Worm (Caenorhabditis elegans): ENCODE data around the gene Y57G11C.52.

Y57G11C.52 gene

DNA sequence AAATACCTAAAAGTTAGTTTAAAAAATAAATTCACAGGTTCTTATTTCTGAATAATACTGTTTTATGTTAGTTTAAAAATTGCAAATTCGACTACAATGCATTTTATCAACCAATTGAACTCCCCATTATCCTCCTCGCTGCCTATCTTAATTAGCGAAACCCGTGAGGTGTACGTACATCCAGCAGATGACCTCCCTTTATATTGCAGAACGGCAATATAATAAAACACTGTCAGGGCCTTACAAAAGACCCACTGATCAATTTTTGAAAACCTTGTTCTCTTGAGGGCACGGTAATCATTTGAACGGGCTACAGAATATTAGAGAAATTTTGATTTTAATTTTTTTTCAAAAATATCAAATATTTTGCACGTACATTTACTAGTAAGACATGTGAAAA, 10.7 kb downstream of the Y57G11C.52 start:
- TF ChIP-seq snpc-1.1 (tag; optimal IDR thresholded peaks at IDR 0.05; ENCODE audit: insufficient read depth) (peak; percentile 77), tlf-1 (GFP tag; optimal IDR thresholded peaks at IDR 0.05) (no peak), tbp1 (GFP tag; optimal IDR thresholded peaks at IDR 0.05) (peak; percentile 16), cebp-2 (GFP tag; IDR thresholded peaks at IDR 0.05) (no peak), T07F8.4 (tag; optimal IDR thresholded peaks at IDR 0.05) (no peak), B0336.3 (GFP tag; IDR thresholded peaks at IDR 0.05) (no peak), mes-4 (tag; optimal IDR thresholded peaks at IDR 0.05) (no peak), rcor-1 (GFP tag; IDR thresholded peaks at IDR 0.05) (no peak), attf-6 (GFP tag; IDR thresholded peaks at IDR 0.05) (peak; percentile 90), dox-1 (GFP tag; IDR thresholded peaks at IDR 0.05) (no peak), bed-1 (GFP tag; IDR thresholded peaks at IDR 0.05) (no peak), nfya-1 (tag; optimal IDR thresholded peaks at IDR 0.05; ENCODE audit: borderline replicate concordance, insufficient read depth) (no peak), atf-7 (tag; optimal IDR thresholded peaks at IDR 0.05) (no peak), snpc-4 (GFP tag; optimal IDR thresholded peaks at IDR 0.05) (peak; percentile 60), snpc-4 (tag; optimal IDR thresholded peaks at IDR 0.05) (peak; percentile 66 to 93 (median 87)), athp-1 (tag; optimal IDR thresholded peaks at IDR 0.05) (no peak)

DNA sequence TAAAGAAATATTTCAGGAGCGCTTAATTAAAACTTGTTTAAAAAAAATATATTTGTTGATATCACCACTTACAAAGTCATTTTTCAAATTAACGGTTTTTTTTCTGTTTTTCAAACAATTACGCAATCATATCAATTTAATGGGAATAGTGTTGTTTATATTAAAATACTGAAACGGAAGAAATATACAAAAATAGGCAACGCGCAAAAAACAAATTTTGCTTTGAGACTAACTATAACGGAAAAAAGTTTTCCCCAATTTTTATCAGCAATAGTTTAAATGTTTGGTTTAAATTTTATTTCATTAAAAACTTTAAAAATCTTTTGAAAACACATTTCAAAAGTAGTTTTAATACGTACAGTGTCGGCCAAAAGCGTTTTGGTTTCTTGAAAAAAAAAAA, 14.8 kb downstream of the Y57G11C.52 start:
- no peak for TF ChIP-seq nhr-27 (tag; optimal IDR thresholded peaks at IDR 0.05)

DNA sequence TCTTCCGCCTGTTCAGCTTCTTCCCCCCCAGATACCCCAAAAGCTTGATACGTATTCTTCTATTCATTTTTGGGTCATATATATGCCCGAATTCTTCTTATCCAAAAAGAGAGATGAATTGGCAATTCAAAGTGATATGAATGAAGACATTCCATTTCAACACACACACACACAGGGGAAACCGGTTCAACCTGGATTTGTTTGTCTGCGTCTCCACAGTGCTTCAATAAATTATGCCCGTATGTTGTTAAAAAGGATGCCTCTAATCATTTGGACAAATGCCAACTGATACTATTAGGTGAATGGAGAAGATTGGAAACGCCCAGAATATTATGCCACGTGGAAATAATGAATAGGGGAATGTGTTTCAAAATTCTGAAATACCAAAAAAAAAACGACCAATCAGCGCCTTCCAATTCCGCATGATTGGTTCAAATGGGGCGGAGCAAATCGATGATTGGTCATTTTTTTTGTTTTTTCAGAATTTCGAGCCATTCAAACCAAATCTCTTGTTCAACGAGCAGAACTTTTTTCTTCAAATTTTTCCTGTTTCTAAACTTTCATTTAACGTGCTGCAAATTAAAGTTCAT, 16.1 kb downstream of the Y57G11C.52 start:
- TF ChIP-seq F52B5.7 (tag; optimal IDR thresholded peaks at IDR 0.05), result no peak
- no peak for TF ChIP-seq F10E7.11 (tag; optimal IDR thresholded peaks at IDR 0.05)
- TF ChIP-seq ccch-3 (GFP tag; optimal IDR thresholded peaks at IDR 0.05), result no peak
- no peak for TF ChIP-seq gei-17 (GFP tag; optimal IDR thresholded peaks at IDR 0.05)
- no peak for TF ChIP-seq nhr-179 (tag; optimal IDR thresholded peaks at IDR 0.05)
- no peak for TF ChIP-seq ets-4 (GFP tag; optimal IDR thresholded peaks at IDR 0.05)
- TF ChIP-seq dox-1 (GFP tag; IDR thresholded peaks at IDR 0.05), result no peak
- TF ChIP-seq hlh-26 (GFP tag; conservative IDR thresholded peaks at IDR 0.05), result no peak
- no peak for TF ChIP-seq nhr-80 (tag; optimal IDR thresholded peaks at IDR 0.05)
- no peak for TF ChIP-seq nhr-27 (tag; optimal IDR thresholded peaks at IDR 0.05)
- TF ChIP-seq madf-10 (tag; optimal IDR thresholded peaks at IDR 0.05), result no peak
- TF ChIP-seq athp-1 (tag; optimal IDR thresholded peaks at IDR 0.05), result no peak
- TF ChIP-seq ztf-6 (GFP tag; IDR thresholded peaks at IDR 0.05), result no peak
- no peak for TF ChIP-seq F22D6.2 (tag; optimal IDR thresholded peaks at IDR 0.05)
- no peak for TF ChIP-seq lin-40 (tag; optimal IDR thresholded peaks at IDR 0.05)
- no peak for TF ChIP-seq rpc-1 (optimal IDR thresholded peaks at IDR 0.05)
- TF ChIP-seq rpc-1 (tag; optimal IDR thresholded peaks at IDR 0.05), result no peak

DNA sequence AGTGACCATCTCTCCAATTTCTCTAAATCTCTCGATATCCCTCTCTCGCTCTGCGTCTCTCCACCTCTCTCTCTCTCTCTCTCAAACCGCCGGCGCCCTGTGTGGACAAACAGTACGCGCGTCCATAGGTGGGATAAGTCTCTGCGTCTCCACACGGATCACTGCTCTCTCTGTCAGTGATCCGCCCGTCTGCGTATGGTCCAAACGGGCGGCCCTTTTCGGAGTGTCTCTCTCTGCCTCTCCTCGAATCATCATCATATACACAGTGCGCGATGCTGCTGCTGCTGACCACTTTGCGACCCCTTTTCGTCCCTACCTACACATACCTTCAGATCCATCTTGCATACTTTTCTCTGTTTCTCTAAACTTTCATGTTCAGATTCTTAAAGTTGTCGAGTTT, 18.5 kb downstream of the Y57G11C.52 start:
- TF ChIP-seq F52B5.7 (tag; optimal IDR thresholded peaks at IDR 0.05), result no peak
- TF ChIP-seq ztf-28 (GFP tag; IDR thresholded peaks at IDR 0.05), result no peak
- no peak for TF ChIP-seq him-1 (tag; optimal IDR thresholded peaks at IDR 0.05)
- no peak for TF ChIP-seq ztf-6 (GFP tag; IDR thresholded peaks at IDR 0.05)
- no peak for TF ChIP-seq aptf-3 (GFP tag; IDR thresholded peaks at IDR 0.05)
- no peak for TF ChIP-seq T07F8.4 (tag; optimal IDR thresholded peaks at IDR 0.05)
- TF ChIP-seq aptf-2 (GFP tag; conservative IDR thresholded peaks at IDR 0.05), result no peak
- TF ChIP-seq dox-1 (GFP tag; IDR thresholded peaks at IDR 0.05), result no peak; the same call in 1 of the 2 replicates
- 0 out of 2 replicates have a peak, but pooled peaks have one; percentile 31 for TF ChIP-seq attf-6 (GFP tag; IDR thresholded peaks at IDR 0.05)
- TF ChIP-seq ets-4 (GFP tag; optimal IDR thresholded peaks at IDR 0.05), result no peak
- TF ChIP-seq C06A6.2 (GFP tag; conservative IDR thresholded peaks at IDR 0.05), result no peak
- TF ChIP-seq xnd-1 (tag; optimal IDR thresholded peaks at IDR 0.05), result no peak
- TF ChIP-seq madf-6 (GFP tag; IDR thresholded peaks at IDR 0.05), result no peak; the same call in 1 of the 2 replicates
- TF ChIP-seq lin-26 (GFP tag; IDR thresholded peaks at IDR 0.05), result 0 out of 2 replicates have a peak, but pooled peaks have one; percentile 14
- no peak for TF ChIP-seq nhr-179 (tag; optimal IDR thresholded peaks at IDR 0.05)
- no peak for TF ChIP-seq madf-3 (GFP tag; IDR thresholded peaks at IDR 0.05)
- no peak for TF ChIP-seq hmg-20 (GFP tag; IDR thresholded peaks at IDR 0.05)
- no peak for TF ChIP-seq lag-1 (GFP tag; IDR thresholded peaks at IDR 0.05)
- no peak for TF ChIP-seq F57C9.4 (tag; optimal IDR thresholded peaks at IDR 0.05)
- TF ChIP-seq hrde-1 (tag; optimal IDR thresholded peaks at IDR 0.05; ENCODE audit: borderline replicate concordance), result no peak
- TF ChIP-seq hsf-1 (GFP tag; IDR thresholded peaks at IDR 0.05), result no peak

All from whole organism, young adult.